Worm (Caenorhabditis elegans) whole organism, young adult: ENCODE results near the gene C29F9.12.

ENCODE experiments used
- B0261.1 ChIP-seq: sonication (generic microtip); optimal IDR thresholded peaks from 2 replicates; lab custom pipeline; 2016; ENCODE audit warnings: mild to moderate bottlenecking, missing genetic modification characterization, moderate library complexity, missing compliant biosample characterization
- C17E4.6 ChIP-seq: fragments of 200-800 bp; sonication (Bioruptor generic); IDR thresholded peaks from 2 replicates; pipeline ENCODE4 v1.3.6; 2022; ENCODE audit warnings: missing genetic modification reagents, missing genetic modification characterization, missing compliant biosample characterization
- F22D6.2 ChIP-seq: sonication (generic microtip); optimal IDR thresholded peaks from 2 replicates; lab custom pipeline; 2016; ENCODE audit warnings: mild to moderate bottlenecking, missing genetic modification characterization, missing compliant biosample characterization
- F23B12.7 ChIP-seq: sonication (generic microtip); optimal IDR thresholded peaks from 2 replicates; lab custom pipeline; 2017; ENCODE audit warnings: missing genetic modification characterization, mild to moderate bottlenecking, missing compliant biosample characterization, antibody characterized with exemption, moderate library complexity; ENCODE audit not compliant: insufficient read depth
- F39B2.1 ChIP-seq: fragments of 200-800 bp; sonication (Bioruptor generic); IDR thresholded peaks from 2 replicates; pipeline ENCODE4 v1.3.6; 2022; ENCODE audit warnings: missing genetic modification reagents, missing genetic modification characterization, missing compliant biosample characterization
- F52B5.7 ChIP-seq: sonication (generic microtip); optimal IDR thresholded peaks from 2 replicates; lab custom pipeline; 2016; ENCODE audit warnings: mild to moderate bottlenecking, missing genetic modification characterization, missing compliant biosample characterization
- F57C9.4 ChIP-seq: sonication (generic microtip); optimal IDR thresholded peaks from 2 replicates; lab custom pipeline; 2017; ENCODE audit warnings: mild to moderate bottlenecking, missing genetic modification characterization, missing compliant biosample characterization
- T07F8.4 ChIP-seq: sonication (generic microtip); optimal IDR thresholded peaks from 2 replicates; lab custom pipeline; 2016; ENCODE audit warnings: mild to moderate bottlenecking, missing genetic modification characterization, moderate library complexity, missing compliant biosample characterization
- Y53F4B.3 ChIP-seq: fragments of 200-800 bp; sonication (Bioruptor generic); IDR thresholded peaks from 2 replicates; pipeline ENCODE4 v1.3.6; 2022; ENCODE audit warnings: missing genetic modification reagents, missing genetic modification characterization, missing compliant biosample characterization
- Y53G8AR.9 ChIP-seq: fragments of 200-800 bp; sonication (Bioruptor generic); conservative IDR thresholded peaks from 2 replicates; pipeline ENCODE4 v1.3.6; 2022; ENCODE audit warnings: missing genetic modification reagents, missing genetic modification characterization, missing compliant biosample characterization
- ZK185.1 ChIP-seq: sonication (generic microtip); optimal IDR thresholded peaks from 2 replicates; lab custom pipeline; 2016; ENCODE audit warnings: mild to moderate bottlenecking, missing genetic modification characterization, missing compliant biosample characterization; ENCODE audit not compliant: poor library complexity, severe bottlenecking
- aptf-2 ChIP-seq: fragments of 200-800 bp; sonication (Bioruptor generic); conservative IDR thresholded peaks from 2 replicates; pipeline ENCODE4 v1.3.6; 2022; ENCODE audit warnings: missing genetic modification reagents, missing genetic modification characterization, missing compliant biosample characterization
- atf-7 ChIP-seq: sonication (generic microtip); optimal IDR thresholded peaks from 2 replicates; lab custom pipeline; 2017; ENCODE audit warnings: mild to moderate bottlenecking, missing genetic modification characterization, missing compliant biosample characterization
- attf-3 ChIP-seq: fragments of 200-800 bp; sonication (Bioruptor generic); conservative IDR thresholded peaks from 2 replicates; pipeline ENCODE4 v1.3.6; 2022; ENCODE audit warnings: missing genetic modification reagents, missing genetic modification characterization, missing compliant biosample characterization
- bed-1 ChIP-seq: fragments of 200-800 bp; sonication (Bioruptor generic); IDR thresholded peaks from 2 replicates; pipeline ENCODE4 v1.3.6; 2022; ENCODE audit warnings: missing genetic modification reagents, missing genetic modification characterization, missing compliant biosample characterization
- ccch-3 ChIP-seq: fragments of 200-800 bp; sonication (Bioruptor generic); optimal IDR thresholded peaks from 2 replicates; lab custom pipeline; 2018; ENCODE audit warnings: mild to moderate bottlenecking, missing genetic modification characterization, missing compliant biosample characterization
- cebp-1 ChIP-seq, 2 experiments: fragments of 200-800 bp in 1 of 2; sonication (Bioruptor generic) in 1 of 2; sonication (generic microtip) in 1 of 2; IDR thresholded peaks in 1 of 2; optimal IDR thresholded peaks in 1 of 2; 2 replicates each; pipeline versions ENCODE4 v1.3.6 to Lab custom; 2017 to 2022; ENCODE audit warnings: missing compliant biosample characterization in 2 of 2, missing genetic modification characterization in 2 of 2, mild to moderate bottlenecking in 1 of 2, missing genetic modification reagents in 1 of 2, moderate library complexity in 1 of 2
- cebp-2 ChIP-seq: fragments of 200-800 bp; sonication (Bioruptor generic); IDR thresholded peaks from 2 replicates; pipeline ENCODE4 v1.3.6; 2022; ENCODE audit warnings: missing genetic modification characterization, missing compliant biosample characterization
- ceh-27 ChIP-seq: fragments of 200-800 bp; sonication (Bioruptor generic); optimal IDR thresholded peaks from 2 replicates; lab custom pipeline; 2018; ENCODE audit warnings: mild to moderate bottlenecking, missing genetic modification characterization, moderate library complexity, missing compliant biosample characterization
- dox-1 ChIP-seq: fragments of 200-800 bp; sonication (Bioruptor generic); IDR thresholded peaks from 2 replicates; pipeline ENCODE4 v1.3.6; 2022; ENCODE audit warnings: missing genetic modification reagents, missing genetic modification characterization, missing compliant biosample characterization
- hlh-12 ChIP-seq: sonication (generic microtip); optimal IDR thresholded peaks from 2 replicates; lab custom pipeline; 2016; ENCODE audit warnings: missing genetic modification characterization, missing compliant biosample characterization
- hlh-26 ChIP-seq: fragments of 200-800 bp; sonication (Bioruptor generic); conservative IDR thresholded peaks from 2 replicates; pipeline ENCODE4 v1.3.6; 2022; ENCODE audit warnings: missing genetic modification reagents, missing genetic modification characterization, missing compliant biosample characterization
- hmg-20 ChIP-seq: fragments of 200-800 bp; sonication (Bioruptor generic); IDR thresholded peaks from 2 replicates; pipeline ENCODE4 v1.3.6; 2022; ENCODE audit warnings: missing genetic modification reagents, missing genetic modification characterization, missing compliant biosample characterization
- hsf-1 ChIP-seq: fragments of 200-800 bp; sonication (Bioruptor generic); IDR thresholded peaks from 2 replicates; pipeline ENCODE4 v1.3.6; 2022; ENCODE audit warnings: missing genetic modification reagents, missing genetic modification characterization, missing compliant biosample characterization
- lir-1 ChIP-seq: fragments of 200-800 bp; sonication (Bioruptor generic); conservative IDR thresholded peaks from 2 replicates; pipeline ENCODE4 v1.3.6; 2022; ENCODE audit warnings: missing genetic modification reagents, missing genetic modification characterization, missing compliant biosample characterization
- madf-10 ChIP-seq: sonication (generic microtip); optimal IDR thresholded peaks from 2 replicates; lab custom pipeline; 2016; ENCODE audit warnings: mild to moderate bottlenecking, missing genetic modification characterization, missing compliant biosample characterization
- madf-6 ChIP-seq: fragments of 200-800 bp; sonication (Bioruptor generic); IDR thresholded peaks from 2 replicates; pipeline ENCODE4 v1.3.6; 2022; ENCODE audit warnings: missing genetic modification reagents, missing genetic modification characterization, missing compliant biosample characterization
- mxl-1 ChIP-seq: sonication (generic microtip); optimal IDR thresholded peaks from 2 replicates; lab custom pipeline; 2016; ENCODE audit warnings: missing genetic modification characterization, missing compliant biosample characterization
- nfya-1 ChIP-seq: sonication (generic microtip); optimal IDR thresholded peaks from 2 replicates; lab custom pipeline; 2017; ENCODE audit warnings: antibody characterized with exemption, missing compliant biosample characterization, missing genetic modification characterization, borderline replicate concordance; ENCODE audit not compliant: insufficient read depth
- nhr-120 ChIP-seq: fragments of 200-800 bp; sonication (Bioruptor generic); IDR thresholded peaks from 2 replicates; pipeline ENCODE4 v1.3.6; 2022; ENCODE audit warnings: missing genetic modification characterization, missing compliant biosample characterization
- nhr-80 ChIP-seq: sonication (generic microtip); optimal IDR thresholded peaks from 2 replicates; lab custom pipeline; 2016; ENCODE audit warnings: missing genetic modification characterization, missing compliant biosample characterization
- nhr-90 ChIP-seq: sonication (generic microtip); optimal IDR thresholded peaks from 2 replicates; lab custom pipeline; 2016; ENCODE audit warnings: missing genotype, mild to moderate bottlenecking, missing genetic modification characterization, missing compliant biosample characterization
- rec-8 ChIP-seq, 2 experiments: sonication (generic microtip); optimal IDR thresholded peaks; 2 replicates each; lab custom pipeline; 2016; ENCODE audit warnings: mild to moderate bottlenecking in 2 of 2, missing genetic modification characterization in 2 of 2, missing genetic modification reagents in 2 of 2, missing genotype in 2 of 2, missing biosample characterization in 1 of 2, missing compliant biosample characterization in 1 of 2, moderate library complexity in 1 of 2
- repo-1 ChIP-seq: sonication (generic microtip); optimal IDR thresholded peaks from 2 replicates; lab custom pipeline; 2017; ENCODE audit warnings: mild to moderate bottlenecking, missing genetic modification characterization, missing compliant biosample characterization
- snpc-3.4 ChIP-seq: sonication (generic microtip); optimal IDR thresholded peaks from 2 replicates; lab custom pipeline; 2017; ENCODE audit warnings: missing genetic modification characterization, mild to moderate bottlenecking, missing compliant biosample characterization, antibody characterized with exemption, moderate library complexity, missing genotype, missing genetic modification reagents
- snpc-4 ChIP-seq, 5 experiments: fragments of 150-350 bp in 1 of 5; sonication (generic microtip) in 4 of 5; optimal IDR thresholded peaks; 2 replicates each; lab custom pipeline; 2014 to 2018; ENCODE audit warnings: missing genetic modification characterization in 5 of 5, missing biosample characterization in 3 of 5, antibody characterized with exemption in 2 of 5, mild to moderate bottlenecking in 2 of 5, missing compliant biosample characterization in 2 of 5, missing genotype in 2 of 5, moderate library complexity in 2 of 5, missing genetic modification reagents in 1 of 5
- tbp1 ChIP-seq: fragments of 200-800 bp; sonication (Bioruptor generic); optimal IDR thresholded peaks from 2 replicates; lab custom pipeline; 2018; ENCODE audit warnings: mild to moderate bottlenecking, missing genetic modification characterization, missing compliant biosample characterization
- unc-130 ChIP-seq: sonication (generic microtip); optimal IDR thresholded peaks from 2 replicates; lab custom pipeline; 2016; ENCODE audit warnings: missing genetic modification reagents, missing genetic modification characterization, missing compliant biosample characterization
- ztf-22 ChIP-seq: fragments of 200-800 bp; sonication (Bioruptor generic); optimal IDR thresholded peaks from 2 replicates; lab custom pipeline; 2018; ENCODE audit warnings: mild to moderate bottlenecking, missing genetic modification characterization, moderate library complexity, missing compliant biosample characterization
- ztf-25 ChIP-seq: fragments of 200-800 bp; sonication (Bioruptor generic); IDR thresholded peaks from 2 replicates; pipeline ENCODE4 v1.3.6; 2022; ENCODE audit warnings: missing genetic modification reagents, missing genetic modification characterization, missing compliant biosample characterization
- ztf-3 ChIP-seq: fragments of 200-800 bp; sonication (Bioruptor generic); optimal IDR thresholded peaks from 2 replicates; lab custom pipeline; 2018; ENCODE audit warnings: mild to moderate bottlenecking, missing genetic modification characterization, missing compliant biosample characterization
- ztf-6 ChIP-seq: fragments of 200-800 bp; sonication (Bioruptor generic); IDR thresholded peaks from 2 replicates; pipeline ENCODE4 v1.3.6; 2022; ENCODE audit warnings: missing genetic modification reagents, missing genetic modification characterization, missing compliant biosample characterization

C29F9.12 gene

DNA sequence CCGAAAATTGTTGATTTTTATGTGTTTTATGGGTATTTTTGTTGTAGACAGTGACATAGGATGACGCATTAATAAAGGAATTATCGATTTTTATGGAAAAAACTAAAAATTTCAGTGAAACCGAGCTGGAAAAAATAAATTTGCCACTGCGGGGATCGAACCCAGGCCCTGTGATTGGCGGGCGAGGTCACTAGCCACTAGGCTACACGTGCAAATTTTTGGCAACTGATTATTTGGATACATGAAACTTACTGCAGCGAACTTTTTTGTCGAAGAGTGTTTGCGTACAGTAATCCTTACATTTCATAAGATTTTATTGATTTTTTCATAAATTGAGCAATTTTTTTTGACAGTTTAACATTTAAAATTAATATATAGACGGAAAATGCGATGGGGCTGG, 32.7 kb downstream of the C29F9.12 start (continued):
- TF ChIP-seq ztf-22 (GFP tag; lab: Kevin White, UChicago) (no peak), atf-7 (tag; lab: Kevin White, UChicago) (peak; percentile 50), C17E4.6 (GFP tag; lab: Robert Waterston, UW) (peak; percentile 71), ccch-3 (GFP tag; lab: Kevin White, UChicago) (no peak), madf-6 (GFP tag; lab: Robert Waterston, UW) (peak; percentile 75), T07F8.4 (tag; lab: Kevin White, UChicago) (peak; percentile 19), Y53G8AR.9 (peak; percentile 86), snpc-3.4 (tag; lab: Kevin White, UChicago) (peak; percentile 85), F23B12.7 (tag; lab: Kevin White, UChicago) (peak; percentile 74), nhr-90 (tag; lab: Kevin White, UChicago) (peak; percentile 67), hsf-1 (GFP tag; lab: Robert Waterston, UW) (peak; percentile 49; the same call in 1 of the 2 replicates), hlh-26 (GFP tag; lab: Robert Waterston, UW) (no peak), ztf-3 (GFP tag; lab: Kevin White, UChicago) (no peak), lir-1 (GFP tag; lab: Robert Waterston, UW) (no peak), dox-1 (GFP tag; lab: Robert Waterston, UW) (peak; percentile 78), F22D6.2 (tag; lab: Kevin White, UChicago) (peak; percentile 5), mxl-1 (tag; lab: Kevin White, UChicago) (peak; percentile 38), ztf-25 (peak; percentile 86), Y53F4B.3 (peak; percentile 68), ceh-27 (GFP tag; lab: Kevin White, UChicago) (peak; percentile 42), B0261.1 (peak; percentile 79), nfya-1 (no peak), unc-130 (GFP tag; lab: Kevin White, UChicago) (peak; percentile 61), hlh-12 (no peak), ztf-6 (GFP tag; lab: Robert Waterston, UW) (no peak), hmg-20 (GFP tag; lab: Robert Waterston, UW) (0 out of 2 replicates have a peak, but pooled peaks have one; percentile 61), F57C9.4 (peak; percentile 74), nhr-80 (tag; lab: Kevin White, UChicago) (no peak), bed-1 (no peak), F52B5.7 (tag; lab: Kevin White, UChicago) (peak; percentile 70), rec-8 (tag; optimal IDR thresholded peaks at IDR 0.05; lab: Kevin White, UChicago) (peak; percentile 29 to 54), repo-1 (peak; percentile 83), ZK185.1 (tag; lab: Kevin White, UChicago) (no peak), snpc-4 (GFP tag; optimal IDR thresholded peaks at IDR 0.05; lab: Kevin White, UChicago) (peak; percentile 49), snpc-4 (tag; optimal IDR thresholded peaks at IDR 0.05; lab: Kevin White, UChicago) (peak in 3 of 4 experiments; percentile 49 to 67 (median 61)), aptf-2 (GFP tag; lab: Robert Waterston, UW) (no peak), nhr-120 (GFP tag; lab: Robert Waterston, UW) (no peak), cebp-2 (GFP tag; lab: Robert Waterston, UW) (peak; percentile 73; the same call in 1 of the 2 replicates), attf-3 (GFP tag; lab: Robert Waterston, UW) (peak; percentile 78), tbp1 (peak; percentile 94), madf-10 (tag; lab: Kevin White, UChicago) (peak; percentile 62), F39B2.1 (GFP tag; lab: Robert Waterston, UW) (0 out of 2 replicates have a peak, but pooled peaks have one; percentile 27), cebp-1 (GFP tag; IDR thresholded peaks at IDR 0.05; lab: Robert Waterston, UW) (no peak), cebp-1 (tag; optimal IDR thresholded peaks at IDR 0.05; lab: Kevin White, UChicago) (peak; percentile 67)
- TF ChIP-seq, all 124 proteins: peak for 73
